Worm (Caenorhabditis elegans): ENCODE measurements around the gene F46H5.7.

F46H5.7 gene

DNA sequence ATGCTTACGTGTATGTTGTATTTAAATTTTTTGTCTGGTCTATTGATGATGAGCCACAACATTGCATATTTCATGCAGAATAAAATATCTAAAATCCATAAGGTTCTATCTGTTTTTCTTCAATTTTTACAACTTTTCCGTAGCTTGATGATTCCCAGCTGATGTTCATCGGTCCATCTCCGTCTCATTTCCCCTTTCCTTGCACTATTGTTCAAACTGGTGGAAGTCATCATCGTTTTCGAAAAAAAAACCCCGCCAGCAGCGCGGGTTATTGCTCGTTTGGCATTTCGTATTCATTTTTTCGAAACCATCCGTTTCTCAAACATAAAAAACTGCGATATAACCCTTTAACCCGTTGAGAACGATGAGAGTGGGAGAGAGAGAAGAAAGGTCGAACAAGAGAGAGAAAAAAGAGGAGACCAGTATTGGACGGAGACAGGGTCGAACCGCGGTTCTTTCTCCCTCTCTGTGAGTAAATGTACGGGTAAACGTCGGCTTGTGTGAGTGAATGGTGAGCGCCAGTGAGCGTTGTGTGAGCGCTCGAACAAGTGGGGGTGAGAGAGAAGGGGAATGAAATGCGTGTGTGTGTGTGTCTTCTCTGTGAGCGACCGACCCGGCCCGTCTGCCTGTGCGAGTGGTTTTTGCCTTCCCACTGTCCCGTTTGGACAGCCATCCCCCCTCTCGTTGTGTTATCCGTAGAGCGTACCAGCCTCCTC is 22.0 kb upstream of the F46H5.7 start (continued):
- peak; percentile 86 for TF ChIP-seq nfyb-1 (GFP tag; IDR thresholded peaks at IDR 0.05)
- TF ChIP-seq ceh-27 (GFP tag; optimal IDR thresholded peaks at IDR 0.05) = peak; percentile 93
- peak; percentile 92; the same call in 1 of the 2 replicates for TF ChIP-seq dox-1 (GFP tag; IDR thresholded peaks at IDR 0.05)
- peak; percentile 78 for TF ChIP-seq mcd-1 (GFP tag; IDR thresholded peaks at IDR 0.05)
- peak; percentile 77 for TF ChIP-seq hmg-1.2 (GFP tag; IDR thresholded peaks at IDR 0.05)
- TF ChIP-seq egrh-3 (GFP tag; IDR thresholded peaks at IDR 0.05) = peak; percentile 87
- no peak for TF ChIP-seq nhr-27 (tag; optimal IDR thresholded peaks at IDR 0.05)
- TF ChIP-seq rec-8 (tag; optimal IDR thresholded peaks at IDR 0.05) = no peak
- peak; percentile 58; the same call in 1 of the 2 replicates for TF ChIP-seq hmg-20 (GFP tag; IDR thresholded peaks at IDR 0.05)
- TF ChIP-seq sdz-38 (tag; optimal IDR thresholded peaks at IDR 0.05) = no peak
- peak; percentile 61 for TF ChIP-seq tbp1 (GFP tag; optimal IDR thresholded peaks at IDR 0.05)
- peak; percentile 72 for TF ChIP-seq cebp-1 (GFP tag; IDR thresholded peaks at IDR 0.05)
- TF ChIP-seq cebp-1 (tag; optimal IDR thresholded peaks at IDR 0.05) = peak; percentile 89
- TF ChIP-seq K11D2.4 (GFP tag; IDR thresholded peaks at IDR 0.05) = peak; percentile 81
- 0 out of 2 replicates have a peak, but pooled peaks have one; percentile 50 for TF ChIP-seq Y56A3A.18 (GFP tag; IDR thresholded peaks at IDR 0.05)
- TF ChIP-seq ceh-100 (GFP tag; IDR thresholded peaks at IDR 0.05) = no peak
- peak; percentile 56 for TF ChIP-seq die-1 (tag; optimal IDR thresholded peaks at IDR 0.05)
- TF ChIP-seq let-607 (tag; optimal IDR thresholded peaks at IDR 0.05) = peak; percentile 2 to 61
- 0 out of 2 replicates have a peak, but pooled peaks have one; percentile 16 for TF ChIP-seq egl-18 (GFP tag; IDR thresholded peaks at IDR 0.05)
- TF ChIP-seq F22D6.2 (tag; optimal IDR thresholded peaks at IDR 0.05) = peak; percentile 2
- TF ChIP-seq zfh-2 (GFP tag; conservative IDR thresholded peaks at IDR 0.05) = peak; percentile 98
- peak; percentile 46 for TF ChIP-seq atf-7 (tag; optimal IDR thresholded peaks at IDR 0.05)
- TF ChIP-seq F57A8.1 (GFP tag; optimal IDR thresholded peaks at IDR 0.05) = no peak
- peak; percentile 53 for TF ChIP-seq F23B12.7 (tag; optimal IDR thresholded peaks at IDR 0.05; ENCODE audit: insufficient read depth)
- TF ChIP-seq let-526 (GFP tag; IDR thresholded peaks at IDR 0.05) = 0 out of 2 replicates have a peak, but pooled peaks have one; percentile 38
- TF ChIP-seq C06A6.2 (GFP tag; conservative IDR thresholded peaks at IDR 0.05) = no peak
- TF ChIP-seq F39B2.1 (GFP tag; IDR thresholded peaks at IDR 0.05) = no peak
- TF ChIP-seq egl-44 (GFP tag; IDR thresholded peaks at IDR 0.05) = no peak
- TF ChIP-seq ceh-91 (GFP tag; IDR thresholded peaks at IDR 0.05) = no peak
- TF ChIP-seq ceh-58 (GFP tag; IDR thresholded peaks at IDR 0.05) = no peak
- peak in 1 of 3 experiments; percentile 54 for TF ChIP-seq lin-35 (GFP tag; optimal IDR thresholded peaks at IDR 0.05)
- TF ChIP-seq ztf-18 (tag; optimal IDR thresholded peaks at IDR 0.05) = peak; percentile 66
- no peak; the same call in 1 of the 2 replicates for TF ChIP-seq lin-26 (GFP tag; IDR thresholded peaks at IDR 0.05)
- peak; percentile 64 for TF ChIP-seq chd-7 (tag; optimal IDR thresholded peaks at IDR 0.05)
- peak; percentile 11 for TF ChIP-seq B0261.1 (tag; optimal IDR thresholded peaks at IDR 0.05)
- TF ChIP-seq somi-1 (GFP tag; optimal IDR thresholded peaks at IDR 0.05) = peak; percentile 54
- peak; percentile 17; the same call in 1 of the 2 replicates for TF ChIP-seq C17E4.6 (GFP tag; IDR thresholded peaks at IDR 0.05)
- TF ChIP-seq ZK185.1 (tag; optimal IDR thresholded peaks at IDR 0.05; ENCODE audit: poor library complexity, severe bottlenecking) = peak; percentile 71
- peak; percentile 80 for TF ChIP-seq gei-17 (GFP tag; optimal IDR thresholded peaks at IDR 0.05)
- no peak for TF ChIP-seq hlh-26 (GFP tag; conservative IDR thresholded peaks at IDR 0.05)
- TF ChIP-seq attf-6 (GFP tag; IDR thresholded peaks at IDR 0.05) = no peak
- TF ChIP-seq athp-1 (tag; optimal IDR thresholded peaks at IDR 0.05) = no peak
- peak; percentile 95 for TF ChIP-seq nhr-80 (tag; optimal IDR thresholded peaks at IDR 0.05)
- TF ChIP-seq madf-10 (tag; optimal IDR thresholded peaks at IDR 0.05) = peak; percentile 69
- peak; percentile 77 for TF ChIP-seq rcor-1 (GFP tag; IDR thresholded peaks at IDR 0.05)
- TF ChIP-seq ztf-22 (GFP tag; optimal IDR thresholded peaks at IDR 0.05) = peak; percentile 56
- TF ChIP-seq him-1 (tag; optimal IDR thresholded peaks at IDR 0.05) = no peak
